Fruit fly (Drosophila melanogaster): ENCODE data around the gene CG13659.

Gene CG13659

DNA sequence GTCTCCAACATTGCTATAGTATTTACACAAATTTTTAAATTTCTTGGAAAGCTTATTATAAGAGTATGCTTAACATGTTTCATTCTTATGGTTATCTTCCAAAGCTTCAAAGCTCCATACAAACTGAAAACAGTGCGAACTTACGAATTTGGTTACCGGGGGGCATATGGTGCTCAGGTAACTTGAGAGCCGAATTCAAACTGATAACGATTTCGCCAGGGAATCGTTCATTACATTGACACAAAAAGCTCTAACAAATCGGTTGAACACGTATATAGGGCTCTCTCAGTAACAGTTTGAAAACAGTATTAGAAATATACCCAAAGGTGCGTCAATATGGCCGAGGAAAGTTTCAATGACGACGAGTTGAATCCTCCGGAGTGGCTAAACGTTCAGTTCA is at the start of gene CG13659:
Gene CG13659 (plus strand): TSS at position 317 of the 400 bp plus-strand sequence.
- TF ChIP-seq ttk (optimal IDR thresholded peaks at IDR 0.05) (no peak), psq (optimal IDR thresholded peaks at IDR 0.05) (no peak), insv (optimal IDR thresholded peaks at IDR 0.05) (no peak), h (optimal IDR thresholded peaks at IDR 0.05) (no peak), Sin3A (optimal IDR thresholded peaks at IDR 0.05) (no peak), Myc (optimal IDR thresholded peaks at IDR 0.05) (no peak)

DNA sequence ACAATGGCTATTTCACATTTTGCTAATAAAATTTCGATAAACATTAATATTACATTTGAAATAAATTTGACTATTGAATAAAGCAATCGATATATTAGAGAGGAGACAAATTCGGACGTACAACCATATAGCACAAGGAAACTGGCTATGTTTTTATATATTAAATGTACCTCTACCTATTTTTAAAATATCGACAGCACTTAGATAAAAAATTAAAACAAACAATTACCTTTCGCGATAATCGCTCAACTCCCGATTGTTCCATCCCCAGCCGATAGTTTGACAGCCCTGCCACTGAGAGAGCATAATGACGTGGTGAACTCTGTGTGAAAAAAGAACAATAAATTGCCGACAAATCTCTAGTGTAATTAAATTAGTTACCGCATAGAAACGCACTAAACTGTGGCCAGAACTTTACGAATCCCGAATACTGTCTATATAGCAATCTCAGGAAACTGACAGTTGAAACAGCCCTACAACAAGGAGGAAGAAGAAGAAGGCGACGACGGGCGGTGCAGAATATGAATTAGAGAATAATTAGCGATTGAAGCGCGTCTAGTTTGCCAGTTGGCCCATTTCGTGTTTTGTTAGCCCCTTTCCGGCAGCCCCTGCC is 42.0 kb upstream of the CG13659 start, which contains the start of gene CG11857:
Gene CG11857 (plus strand): TSS at position 271 of the 613 bp plus-strand sequence.
- TF ChIP-seq insv (optimal IDR thresholded peaks at IDR 0.05) (no peak), psq (optimal IDR thresholded peaks at IDR 0.05) (no peak), Sin3A (optimal IDR thresholded peaks at IDR 0.05) (no peak), Myc (optimal IDR thresholded peaks at IDR 0.05) (no peak), ttk (optimal IDR thresholded peaks at IDR 0.05) (no peak), h (optimal IDR thresholded peaks at IDR 0.05) (no peak)

DNA sequence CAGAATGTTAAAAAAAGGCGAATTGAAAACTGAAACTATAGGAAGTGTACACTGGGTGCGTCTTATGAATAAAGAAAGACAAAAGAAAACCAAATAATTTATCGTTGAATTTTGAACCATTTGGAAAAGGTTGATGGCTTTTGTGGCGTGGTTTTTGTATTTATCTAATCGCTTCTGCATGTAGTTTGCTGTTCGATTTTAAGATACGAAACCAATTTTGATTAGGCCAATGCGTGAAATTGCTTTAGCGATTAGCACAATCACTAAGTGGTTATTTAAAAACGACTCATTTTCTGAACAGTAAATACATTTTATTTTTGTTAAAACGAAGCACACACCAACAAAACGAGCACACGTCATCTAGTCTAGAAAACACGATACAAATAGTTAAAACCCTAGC is 40.0 kb upstream of the CG13659 start:
- TF ChIP-seq Sin3A (optimal IDR thresholded peaks at IDR 0.05): no peak
- no peak for TF ChIP-seq insv (optimal IDR thresholded peaks at IDR 0.05)
- no peak for TF ChIP-seq psq (optimal IDR thresholded peaks at IDR 0.05)
- TF ChIP-seq h (optimal IDR thresholded peaks at IDR 0.05): no peak
- no peak for TF ChIP-seq ttk (optimal IDR thresholded peaks at IDR 0.05)

DNA sequence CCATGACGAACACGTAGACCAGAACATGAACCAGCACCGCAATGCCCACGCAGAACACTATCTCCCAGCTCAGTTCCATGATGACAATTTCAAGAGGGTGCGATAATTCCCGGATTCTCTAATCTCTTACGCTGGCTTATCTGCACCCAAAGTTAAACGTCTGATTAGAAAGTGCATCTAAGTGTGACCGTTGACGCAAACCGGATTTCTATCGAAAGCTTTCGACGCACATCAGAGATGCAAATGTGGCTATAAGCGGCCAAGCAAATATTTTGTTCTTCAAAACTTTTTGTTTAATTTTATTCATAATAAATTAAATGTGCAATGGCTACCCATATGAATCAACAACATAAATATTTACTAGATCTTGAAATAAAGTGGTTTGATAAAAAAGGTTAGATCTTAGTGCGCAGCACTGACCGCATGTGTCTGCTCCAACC is 38.3 kb upstream of the CG13659 start, which contains the start of the genes Kdsr and CG11858:
Gene Kdsr (minus strand): TSS at position 177 of the 440 bp plus-strand sequence.
Gene CG11858 (plus strand): TSS at position 420 of the 440 bp plus-strand sequence.
- TF ChIP-seq ttk (optimal IDR thresholded peaks at IDR 0.05) (no peak), h (optimal IDR thresholded peaks at IDR 0.05) (no peak), Sin3A (optimal IDR thresholded peaks at IDR 0.05) (no peak), insv (optimal IDR thresholded peaks at IDR 0.05) (no peak), psq (optimal IDR thresholded peaks at IDR 0.05) (no peak), Myc (optimal IDR thresholded peaks at IDR 0.05) (no peak)

DNA sequence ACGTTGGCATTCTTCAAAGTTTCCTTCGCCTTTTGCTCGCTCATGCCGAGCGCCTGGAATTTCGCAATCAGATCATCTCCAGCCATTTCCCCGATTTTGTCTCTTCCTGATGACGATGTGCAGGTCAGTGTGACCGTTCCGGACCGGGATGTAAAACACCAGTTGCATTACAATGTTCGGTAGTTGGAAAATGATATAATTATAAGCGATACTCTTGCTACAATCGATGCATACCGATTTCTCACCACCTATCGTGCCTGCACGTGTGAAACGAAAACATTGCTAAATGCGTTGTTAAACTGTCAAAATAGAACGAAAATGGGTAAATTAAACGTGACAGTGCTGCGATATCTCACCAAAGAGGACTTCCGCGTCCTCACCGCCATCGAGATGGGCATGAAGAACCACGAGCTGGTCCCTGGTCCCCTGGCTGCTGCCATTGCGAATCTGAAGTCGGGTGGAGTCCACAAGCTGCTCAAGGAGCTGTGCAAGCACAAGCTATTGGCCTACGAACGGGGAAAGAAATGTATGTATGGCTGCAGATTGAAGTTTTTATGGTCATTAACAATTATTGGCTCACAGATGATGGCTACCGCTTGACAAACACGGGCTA is 35.0 kb upstream of the CG13659 start, which contains the start of the genes GlnRS and RIOK2:
Gene GlnRS (minus strand): TSS at position 133 of the 613 bp plus-strand sequence.
Gene RIOK2 (plus strand): TSS at position 256 of the 613 bp plus-strand sequence.
- TF ChIP-seq psq (optimal IDR thresholded peaks at IDR 0.05) (no peak), ttk (optimal IDR thresholded peaks at IDR 0.05) (no peak), h (optimal IDR thresholded peaks at IDR 0.05) (no peak), insv (optimal IDR thresholded peaks at IDR 0.05) (no peak), Sin3A (optimal IDR thresholded peaks at IDR 0.05) (no peak), Myc (optimal IDR thresholded peaks at IDR 0.05) (no peak)

DNA sequence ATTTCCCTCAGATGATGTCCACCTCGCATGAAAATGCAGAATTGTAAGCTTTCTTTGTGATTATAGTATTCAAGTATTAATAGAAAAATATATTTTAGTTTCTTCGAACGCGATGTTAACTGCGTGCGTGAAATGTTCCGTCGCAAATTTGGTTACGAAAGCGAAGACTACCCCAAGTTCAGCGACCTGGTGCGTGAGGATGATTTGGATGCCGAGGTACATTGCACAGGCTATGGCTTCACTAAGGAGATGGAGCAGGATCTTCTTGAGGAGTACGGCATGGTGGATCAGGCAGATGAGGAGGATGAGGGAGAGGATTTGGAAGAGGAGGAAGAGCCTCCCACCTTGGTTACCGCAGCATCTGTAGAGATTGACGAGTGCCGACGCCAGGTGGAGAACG is 33.9 kb upstream of the CG13659 start:
- no peak for TF ChIP-seq insv (optimal IDR thresholded peaks at IDR 0.05)
- no peak for TF ChIP-seq h (optimal IDR thresholded peaks at IDR 0.05)
- no peak for TF ChIP-seq ttk (optimal IDR thresholded peaks at IDR 0.05)
- TF ChIP-seq Myc (optimal IDR thresholded peaks at IDR 0.05): no peak
- no peak for TF ChIP-seq psq (optimal IDR thresholded peaks at IDR 0.05)
- no peak for TF ChIP-seq Sin3A (optimal IDR thresholded peaks at IDR 0.05)

DNA sequence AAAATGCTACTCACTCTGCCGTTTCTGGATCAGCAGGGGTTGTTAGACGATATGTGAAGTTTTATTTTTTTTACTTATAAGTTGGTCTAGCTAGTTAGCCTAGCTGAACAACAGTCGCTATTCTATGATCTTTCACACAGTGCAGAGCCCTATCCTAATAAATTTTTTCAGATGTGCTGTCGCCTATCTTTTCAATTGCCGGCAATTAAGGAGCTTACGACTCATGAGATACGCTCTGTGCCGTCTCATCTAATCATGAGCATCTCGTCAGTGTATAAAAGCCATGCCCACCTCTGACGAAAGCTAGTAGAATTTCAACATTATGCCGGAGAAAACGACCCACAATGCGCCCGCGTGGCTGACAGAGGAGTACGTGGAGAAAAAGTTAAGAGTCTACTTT is 30.8 kb upstream of the CG13659 start, which contains the start of the genes CG11889 and CG11891:
Gene CG11889 (plus strand): TSS at position 301 of the 400 bp plus-strand sequence.
Gene CG11891 (plus strand): TSS at position 301 of the 400 bp plus-strand sequence.
- TF ChIP-seq psq (optimal IDR thresholded peaks at IDR 0.05) (no peak), insv (optimal IDR thresholded peaks at IDR 0.05) (no peak), Sin3A (optimal IDR thresholded peaks at IDR 0.05) (no peak), ttk (optimal IDR thresholded peaks at IDR 0.05) (no peak), Myc (optimal IDR thresholded peaks at IDR 0.05) (no peak), h (optimal IDR thresholded peaks at IDR 0.05) (no peak)

DNA sequence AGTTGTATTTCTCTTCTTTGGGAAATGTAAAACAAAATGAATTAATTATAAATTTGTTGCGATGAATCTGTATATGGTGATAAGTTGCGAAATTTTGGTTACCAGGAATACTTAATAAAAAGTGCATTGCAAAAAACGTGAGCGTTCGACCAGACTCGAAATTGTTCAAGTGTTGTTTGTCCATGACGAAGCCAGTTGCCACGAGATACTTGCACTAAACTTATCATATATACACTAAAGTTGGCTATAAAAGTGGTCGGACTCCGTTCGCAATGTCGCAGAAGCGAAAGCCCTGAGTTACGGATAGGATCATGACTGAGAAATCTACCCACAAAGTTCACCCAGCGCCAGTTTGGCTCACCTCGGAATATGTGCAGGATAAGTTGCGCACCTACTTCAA is 27.2 kb upstream of the CG13659 start, which contains the start of gene CG11878:
Gene CG11878 (plus strand): TSS at position 301 of the 400 bp plus-strand sequence.
- TF ChIP-seq h (optimal IDR thresholded peaks at IDR 0.05) (no peak), insv (optimal IDR thresholded peaks at IDR 0.05) (no peak)

DNA sequence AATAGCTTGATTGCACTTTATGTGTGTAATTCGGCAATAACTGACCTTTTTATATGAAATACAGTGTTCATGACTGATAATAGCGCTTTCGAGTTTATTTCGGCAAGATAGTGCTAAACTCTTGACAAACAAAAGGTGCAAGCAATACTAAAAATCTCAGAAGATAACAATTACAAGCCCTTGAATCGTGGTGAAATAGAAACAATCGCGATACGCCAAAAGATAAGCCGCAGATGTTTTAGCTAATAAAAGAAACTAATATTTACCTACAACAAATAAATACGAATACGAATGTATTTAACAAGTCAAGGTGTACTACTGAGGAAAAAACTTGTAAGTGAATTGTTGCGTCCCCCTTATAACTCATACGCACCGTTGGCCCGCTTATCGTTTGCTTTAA is 25.4 kb upstream of the CG13659 start:
- TF ChIP-seq insv (optimal IDR thresholded peaks at IDR 0.05) (no peak), Sin3A (optimal IDR thresholded peaks at IDR 0.05) (no peak), psq (optimal IDR thresholded peaks at IDR 0.05) (no peak), ttk (optimal IDR thresholded peaks at IDR 0.05) (no peak), Myc (optimal IDR thresholded peaks at IDR 0.05) (no peak), h (optimal IDR thresholded peaks at IDR 0.05) (no peak)

DNA sequence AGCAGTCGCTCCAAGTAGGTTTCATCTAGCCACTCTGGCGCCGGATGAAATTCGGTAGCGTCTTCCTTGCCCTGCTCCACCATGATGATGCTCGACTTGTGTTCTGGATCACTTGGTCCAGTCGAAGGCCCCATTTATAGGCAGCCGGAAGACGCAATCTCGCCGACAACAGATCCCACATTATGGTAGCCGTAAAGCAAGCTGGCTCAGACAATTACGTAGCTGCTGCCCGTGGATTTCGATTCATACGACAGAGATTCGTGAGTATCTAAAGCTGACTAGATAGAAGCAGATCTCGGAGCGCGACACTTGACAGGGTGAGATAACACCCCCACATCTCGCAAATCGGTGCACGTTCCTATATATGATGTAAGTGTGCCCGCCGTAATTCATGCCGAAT is 23.6 kb upstream of the CG13659 start, which contains the start of gene CG10513:
Gene CG10513 (minus strand): TSS at position 101 of the 400 bp plus-strand sequence.
- TF ChIP-seq ttk (optimal IDR thresholded peaks at IDR 0.05) (no peak), Myc (optimal IDR thresholded peaks at IDR 0.05) (no peak), psq (optimal IDR thresholded peaks at IDR 0.05) (no peak), insv (optimal IDR thresholded peaks at IDR 0.05) (no peak), h (optimal IDR thresholded peaks at IDR 0.05) (no peak), Sin3A (optimal IDR thresholded peaks at IDR 0.05) (no peak)

DNA sequence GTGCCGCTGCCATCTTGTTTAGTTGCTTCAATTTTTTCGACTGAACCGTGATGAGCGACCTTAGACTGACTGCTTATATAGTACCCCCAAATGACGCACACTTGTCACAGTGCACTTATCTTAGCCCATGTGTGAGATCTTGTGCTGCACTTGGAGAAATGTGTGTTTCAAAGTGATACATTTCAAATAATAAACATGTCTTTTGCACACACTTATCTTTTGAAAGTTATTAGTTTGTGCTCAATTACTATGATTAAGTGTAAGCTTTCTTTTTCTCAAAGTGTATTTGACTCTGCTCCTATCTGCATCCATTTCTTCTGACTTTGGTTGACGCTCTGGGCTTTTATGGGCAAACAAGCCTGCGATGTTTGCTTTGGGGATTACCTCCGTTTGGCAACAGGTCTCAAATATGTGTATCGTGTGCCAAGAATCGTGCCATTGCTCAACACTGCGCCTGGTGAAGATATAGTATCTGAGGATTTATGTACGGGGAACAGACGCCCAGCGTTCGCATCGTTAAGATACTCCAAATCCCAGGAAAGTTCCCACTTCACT is 20.8 kb upstream of the CG13659 start, which contains the start of gene CG10514:
Gene CG10514 (minus strand): TSS at position 51 of the 555 bp plus-strand sequence.
- TF ChIP-seq Sin3A (optimal IDR thresholded peaks at IDR 0.05) (no peak), psq (optimal IDR thresholded peaks at IDR 0.05) (no peak), insv (optimal IDR thresholded peaks at IDR 0.05) (no peak), h (optimal IDR thresholded peaks at IDR 0.05) (no peak), Myc (optimal IDR thresholded peaks at IDR 0.05) (no peak), ttk (optimal IDR thresholded peaks at IDR 0.05) (no peak)

DNA sequence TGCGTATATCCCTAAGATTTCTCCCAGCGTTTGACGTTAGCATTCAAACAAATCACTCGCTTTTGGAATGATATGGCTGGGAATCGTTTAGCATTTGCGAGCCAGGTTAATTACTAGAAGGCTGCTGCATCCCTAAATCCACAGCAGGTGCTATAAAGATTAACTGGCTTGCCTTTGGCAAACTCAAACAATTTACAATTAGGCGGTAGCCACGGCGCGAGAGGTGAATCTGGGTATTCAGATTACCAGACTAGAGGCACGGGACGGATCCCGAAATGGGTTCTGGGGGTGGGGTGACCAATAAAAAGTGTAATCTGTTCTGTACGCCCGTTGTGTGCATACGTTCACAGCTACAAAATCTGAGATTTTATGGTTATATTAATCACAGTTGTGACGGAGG is 19.5 kb upstream of the CG13659 start, which contains the start of gene CG11892:
Gene CG11892 (plus strand): TSS at position 384 of the 400 bp plus-strand sequence.
- no peak for TF ChIP-seq psq (optimal IDR thresholded peaks at IDR 0.05)

Measured in Kc167 (cell line).